Fruit fly (Drosophila melanogaster) whole organism, embryonic: ENCODE results near the gene Ankle2.

ENCODE experiments used
- Antp ChIP-seq: fragments of 200-800 bp; sonication (Bioruptor generic); optimal IDR thresholded peaks from 3 replicates; lab custom pipeline; 2016; ENCODE audit warnings: missing biosample characterization, missing genetic modification characterization
- Atf6 ChIP-seq: fragments of 200-800 bp; sonication (Bioruptor generic); IDR thresholded peaks from 2 replicates; pipeline ENCODE4 v1.3.6; 2022; ENCODE audit warnings: missing biosample characterization, missing genetic modification characterization
- B-H1 ChIP-seq: fragments of 200-800 bp; sonication (Bioruptor generic); IDR thresholded peaks from 3 replicates; pipeline ENCODE4 v1.3.6; 2022; ENCODE audit warnings: missing biosample characterization, missing genetic modification characterization
- BtbVII ChIP-seq: fragments of 200-800 bp; sonication (Bioruptor generic); optimal IDR thresholded peaks from 3 replicates; lab custom pipeline; 2017; ENCODE audit warnings: missing biosample characterization, mild to moderate bottlenecking, missing genetic modification characterization
- CG11504 ChIP-seq: fragments of 200-800 bp; sonication (Bioruptor generic); optimal IDR thresholded peaks from 3 replicates; lab custom pipeline; 2019; ENCODE audit warnings: missing biosample characterization, mild to moderate bottlenecking, missing genetic modification characterization, moderate library complexity
- CG11723 ChIP-seq: fragments of 200-800 bp; sonication (Bioruptor generic); optimal IDR thresholded peaks from 2 replicates; lab custom pipeline; 2017; ENCODE audit warnings: missing biosample characterization, mild to moderate bottlenecking, missing genetic modification characterization
- CG14667 ChIP-seq: fragments of 200-800 bp; sonication (Bioruptor generic); IDR thresholded peaks from 2 replicates; pipeline ENCODE4 v1.3.6; 2022; ENCODE audit warnings: missing biosample characterization, missing genetic modification characterization
- CG15514 ChIP-seq: fragments of 200-800 bp; sonication (Bioruptor generic); optimal IDR thresholded peaks from 3 replicates; lab custom pipeline; 2017; ENCODE audit warnings: missing biosample characterization, missing genetic modification characterization, mild to moderate bottlenecking, moderate library complexity, missing genetic modification reagents
- CG15696 ChIP-seq: fragments of 200-800 bp; sonication (Bioruptor generic); optimal IDR thresholded peaks from 2 replicates; lab custom pipeline; 2019; ENCODE audit warnings: missing biosample characterization, mild to moderate bottlenecking, missing genetic modification characterization, moderate library complexity
- CG16779 ChIP-seq: fragments of 200-800 bp; sonication (Bioruptor generic); IDR thresholded peaks from 2 replicates; pipeline ENCODE4 v1.3.6; 2022; ENCODE audit warnings: missing biosample characterization, missing genetic modification characterization
- CG17829 ChIP-seq: fragments of 200-800 bp; optimal IDR thresholded peaks from 2 replicates; lab custom pipeline; 2019; ENCODE audit warnings: missing biosample characterization, mild to moderate bottlenecking, missing genetic modification characterization, moderate library complexity
- CG2202 ChIP-seq: fragments of 200-800 bp; sonication (Bioruptor generic); optimal IDR thresholded peaks from 2 replicates; lab custom pipeline; 2018; ENCODE audit warnings: missing biosample characterization, mild to moderate bottlenecking, missing genetic modification characterization
- CG34422 ChIP-seq: fragments of 200-800 bp; sonication (Bioruptor generic); IDR thresholded peaks from 3 replicates; pipeline ENCODE4 v1.3.6; 2022; ENCODE audit warnings: missing biosample characterization, missing genetic modification characterization
- CG3847 ChIP-seq: fragments of 200-800 bp; sonication (Bioruptor generic); IDR thresholded peaks from 2 replicates; pipeline ENCODE4 v1.3.6; 2022; ENCODE audit warnings: missing biosample characterization, missing genetic modification characterization
- CG42726 ChIP-seq: fragments of 200-800 bp; sonication (Bioruptor generic); IDR thresholded peaks from 2 replicates; pipeline ENCODE4 v1.3.6; 2022; ENCODE audit warnings: missing biosample characterization, missing genetic modification characterization; ENCODE audit not compliant: partially characterized antibody
- CG6654 ChIP-seq: fragments of 200-800 bp; sonication (Bioruptor generic); optimal IDR thresholded peaks from 2 replicates; lab custom pipeline; 2017; ENCODE audit warnings: missing biosample characterization, mild to moderate bottlenecking, missing genetic modification characterization
- CG6813 ChIP-seq: fragments of 200-800 bp; sonication (Bioruptor generic); optimal IDR thresholded peaks from 2 replicates; lab custom pipeline; 2017; ENCODE audit warnings: missing biosample characterization, missing genetic modification characterization, mild to moderate bottlenecking, moderate library complexity, missing genetic modification reagents
- CG7839 ChIP-seq: fragments of 200-800 bp; sonication (Bioruptor generic); optimal IDR thresholded peaks from 3 replicates; lab custom pipeline; 2018; ENCODE audit warnings: missing biosample characterization, mild to moderate bottlenecking, missing genetic modification characterization, moderate library complexity
- Camta ChIP-seq: fragments of 200-800 bp; sonication (Bioruptor generic); optimal IDR thresholded peaks from 2 replicates; lab custom pipeline; 2016; ENCODE audit warnings: missing biosample characterization, missing genetic modification characterization
- D19A ChIP-seq: fragments of 200-800 bp; optimal IDR thresholded peaks from 3 replicates; lab custom pipeline; 2019; ENCODE audit warnings: missing biosample characterization, mild to moderate bottlenecking, missing genetic modification characterization, moderate library complexity
- Dfd ChIP-seq, 2 experiments: fragments of >200 bp; optimal IDR thresholded peaks; 2 replicates each; lab custom pipeline; 2017; ENCODE audit warnings: missing biosample characterization in 2 of 2, missing genetic modification characterization in 2 of 2
- Fer1 ChIP-seq: fragments of 200-800 bp; sonication (Bioruptor generic); optimal IDR thresholded peaks from 2 replicates; lab custom pipeline; 2017; ENCODE audit warnings: missing biosample characterization, mild to moderate bottlenecking, missing genetic modification characterization
- HmgD ChIP-seq: fragments of 200-800 bp; sonication (Bioruptor generic); optimal IDR thresholded peaks from 3 replicates; lab custom pipeline; 2016; ENCODE audit warnings: missing biosample characterization, missing genetic modification characterization
- Hr39 ChIP-seq: fragments of >200 bp; optimal IDR thresholded peaks from 2 replicates; lab custom pipeline; 2017
- Jarid2 ChIP-seq: fragments of 200-800 bp; sonication (Bioruptor generic); optimal IDR thresholded peaks from 3 replicates; lab custom pipeline; 2017; ENCODE audit warnings: mild to moderate bottlenecking, missing biosample characterization, missing genetic modification reagents, missing genetic modification characterization
- Oli ChIP-seq: fragments of 200-800 bp; sonication (Bioruptor generic); optimal IDR thresholded peaks from 2 replicates; lab custom pipeline; 2018; ENCODE audit warnings: missing biosample characterization, mild to moderate bottlenecking, missing genetic modification characterization, moderate library complexity
- Pdp1 ChIP-seq, 2 experiments: fragments of 200-800 bp; sonication (Bioruptor generic); optimal IDR thresholded peaks; 3 replicates each; lab custom pipeline; 2016; ENCODE audit warnings: missing biosample characterization in 2 of 2, missing genetic modification characterization in 2 of 2, mild to moderate bottlenecking in 1 of 2, moderate library complexity in 1 of 2
- Ptx1 ChIP-seq: fragments of 200-800 bp; sonication (Bioruptor generic); IDR thresholded peaks from 2 replicates; pipeline ENCODE4 v1.3.6; 2022; ENCODE audit warnings: missing biosample characterization, missing genetic modification characterization
- Sry-β ChIP-seq: fragments of 200-800 bp; sonication (Bioruptor generic); optimal IDR thresholded peaks from 2 replicates; lab custom pipeline; 2018; ENCODE audit warnings: missing biosample characterization, mild to moderate bottlenecking, missing genetic modification characterization, moderate library complexity
- Stat92E ChIP-seq, 3 experiments: fragments of >200 bp in 2 of 3; fragments of 200-800 bp in 1 of 3; sonication (Bioruptor generic) in 1 of 3; optimal IDR thresholded peaks; 2 replicates each; lab custom pipeline; 2017 to 2019; ENCODE audit warnings: missing biosample characterization in 3 of 3, missing genetic modification characterization in 3 of 3, mild to moderate bottlenecking in 1 of 3, moderate library complexity in 1 of 3
- Trl ChIP-seq, 3 experiments: fragments of >200 bp in 2 of 3; fragments of 200-800 bp in 1 of 3; sonication (Bioruptor generic) in 1 of 3; optimal IDR thresholded peaks; 2 replicates in 1 of 3; 3 replicates in 2 of 3; lab custom pipeline; 2016 to 2017; ENCODE audit warnings: missing biosample characterization in 1 of 3, missing genetic modification characterization in 1 of 3
- ac ChIP-seq: fragments of 200-800 bp; sonication (Bioruptor generic); optimal IDR thresholded peaks from 3 replicates; lab custom pipeline; 2017; ENCODE audit warnings: missing biosample characterization, mild to moderate bottlenecking, missing genetic modification characterization
- dati ChIP-seq: fragments of 200-800 bp; sonication (Bioruptor generic); IDR thresholded peaks from 2 replicates; pipeline ENCODE4 v1.3.6; 2022; ENCODE audit warnings: missing biosample characterization, missing genetic modification characterization
- ems ChIP-seq: fragments of 200-800 bp; sonication (Bioruptor generic); optimal IDR thresholded peaks from 3 replicates; lab custom pipeline; 2016; ENCODE audit warnings: missing biosample characterization, missing genetic modification characterization
- exex ChIP-seq: fragments of 200-800 bp; sonication (Bioruptor generic); optimal IDR thresholded peaks from 4 replicates; lab custom pipeline; 2018; ENCODE audit warnings: missing biosample characterization, mild to moderate bottlenecking, missing genetic modification characterization, moderate library complexity
- gsb ChIP-seq: fragments of 200-800 bp; sonication (Bioruptor generic); IDR thresholded peaks from 2 replicates; pipeline ENCODE4 v1.3.6; 2022; ENCODE audit warnings: missing biosample characterization, missing genetic modification characterization
- jing ChIP-seq: fragments of 200-800 bp; sonication (Bioruptor generic); optimal IDR thresholded peaks from 2 replicates; lab custom pipeline; 2018; ENCODE audit warnings: missing biosample characterization, mild to moderate bottlenecking, missing genetic modification characterization
- maf-S ChIP-seq: fragments of 200-800 bp; sonication (Bioruptor generic); optimal IDR thresholded peaks from 2 replicates; lab custom pipeline; 2016; ENCODE audit warnings: missing biosample characterization, missing genetic modification characterization
- mirr ChIP-seq: fragments of 200-800 bp; sonication (Bioruptor generic); optimal IDR thresholded peaks from 3 replicates; lab custom pipeline; 2018; ENCODE audit warnings: missing biosample characterization, mild to moderate bottlenecking, missing genetic modification characterization
- pb ChIP-seq: fragments of 200-800 bp; sonication (Bioruptor generic); optimal IDR thresholded peaks from 3 replicates; lab custom pipeline; 2016; ENCODE audit warnings: missing biosample characterization, missing genetic modification characterization
- phol ChIP-seq: fragments of 200-800 bp; sonication (Bioruptor generic); optimal IDR thresholded peaks from 3 replicates; lab custom pipeline; 2018; ENCODE audit warnings: missing biosample characterization, mild to moderate bottlenecking, missing genetic modification characterization, moderate library complexity
- pum ChIP-seq: fragments of 200-800 bp; sonication (Bioruptor generic); optimal IDR thresholded peaks from 2 replicates; lab custom pipeline; 2016; ENCODE audit warnings: missing biosample characterization, missing genetic modification characterization
- trem ChIP-seq: fragments of 200-800 bp; optimal IDR thresholded peaks from 3 replicates; lab custom pipeline; 2019; ENCODE audit warnings: missing biosample characterization, mild to moderate bottlenecking, missing genetic modification characterization, moderate library complexity
- ttk ChIP-seq: fragments of 200-800 bp; sonication (Bioruptor generic); IDR thresholded peaks from 2 replicates; pipeline ENCODE4 v2.1.2; 2022; ENCODE audit warnings: missing biosample characterization, missing genetic modification characterization
- usp ChIP-seq: fragments of >200 bp; optimal IDR thresholded peaks from 2 replicates; lab custom pipeline; 2017; ENCODE audit warnings: missing biosample characterization, missing genetic modification characterization
- zen ChIP-seq: fragments of 200-800 bp; sonication (Bioruptor generic); optimal IDR thresholded peaks from 3 replicates; lab custom pipeline; 2018; ENCODE audit warnings: missing biosample characterization, mild to moderate bottlenecking, missing genetic modification characterization, moderate library complexity

The Ankle2 gene

dm6 chrX:17581606-17582281, 2.7 kb upstream of the Ankle2 start (continued):
- TF ChIP-seq CG7839 (tag; lab: Kevin White, UChicago) (peak; percentile 45), pum (GFP tag; lab: Kevin White, UChicago) (no peak), usp (GFP tag; lab: Kevin White, UChicago) (no peak), CG15514 (GFP tag; lab: Kevin White, UChicago) (no peak), ems (GFP tag; lab: Kevin White, UChicago) (no peak), CG6813 (GFP tag; lab: Kevin White, UChicago) (peak; percentile 30), CG16779 (GFP tag; lab: Robert Waterston, UW) (no peak), HmgD (GFP tag; lab: Kevin White, UChicago) (no peak), CG3847 (GFP tag; lab: Robert Waterston, UW) (no peak), Ptx1 (GFP tag; lab: Robert Waterston, UW) (no peak), Stat92E (GFP tag; optimal IDR thresholded peaks at IDR 0.05; lab: Kevin White, UChicago) (no peak), CG11504 (tag; lab: Kevin White, UChicago) (peak; percentile 39), D19A (peak; percentile 33), ttk (GFP tag; lab: Robert Waterston, UW) (no peak), CG17829 (tag; lab: Kevin White, UChicago) (peak; percentile 33), trem (no peak), Sry-β (GFP tag; lab: Kevin White, UChicago) (no peak), CG34422 (GFP tag; lab: Robert Waterston, UW) (no peak), Atf6 (0 out of 2 replicates have a peak, but pooled peaks have one; percentile 10), Jarid2 (GFP tag; lab: Kevin White, UChicago) (no peak), B-H1 (GFP tag; lab: Robert Waterston, UW) (no peak), phol (tag; lab: Kevin White, UChicago) (peak; percentile 38), CG15696 (tag; lab: Kevin White, UChicago) (peak; percentile 18), Hr39 (lab: Kevin White, UChicago) (no peak), CG2202 (tag; lab: Kevin White, UChicago) (no peak), Dfd (GFP tag; optimal IDR thresholded peaks at IDR 0.05; lab: Kevin White, UChicago) (no peak), Oli (peak; percentile 48), dati (GFP tag; lab: Robert Waterston, UW) (no peak), BtbVII (GFP tag; lab: Kevin White, UChicago) (no peak), CG14667 (GFP tag; lab: Robert Waterston, UW) (no peak), gsb (no peak)

DNA sequence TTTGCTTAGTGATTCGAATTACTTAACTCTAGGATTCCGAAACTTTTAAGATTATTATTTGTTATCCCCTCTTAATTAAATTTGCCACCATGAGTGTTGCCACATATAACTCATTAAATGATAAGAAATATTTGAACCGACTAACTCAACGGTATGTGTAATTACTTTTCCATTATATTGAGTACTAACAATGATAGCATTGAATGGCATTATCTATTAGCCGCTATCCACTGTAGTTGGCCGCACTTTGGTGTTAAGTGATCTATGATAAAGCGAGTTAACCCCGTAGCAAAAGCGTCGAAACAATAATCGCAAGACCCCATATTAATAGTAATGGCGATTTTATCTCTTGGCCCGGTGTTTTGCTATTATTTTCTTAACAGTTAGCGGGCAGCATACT, 1.9 kb upstream of the Ankle2 start:
- TF ChIP-seq mirr (GFP tag; lab: Kevin White, UChicago) (peak; percentile 85), exex (tag; lab: Kevin White, UChicago) (peak; percentile 92), Trl (optimal IDR thresholded peaks at IDR 0.05; lab: Kevin White, UChicago) (no peak), Trl (GFP tag; optimal IDR thresholded peaks at IDR 0.05; lab: Kevin White, UChicago) (no peak)

- TF ChIP-seq pum (GFP tag; lab: Kevin White, UChicago) (no peak), Pdp1 (GFP tag; optimal IDR thresholded peaks at IDR 0.05; lab: Kevin White, UChicago) (no peak), pb (no peak), CG11723 (GFP tag; lab: Kevin White, UChicago) (no peak), zen (tag; lab: Kevin White, UChicago) (no peak), CG42726 (GFP tag; lab: Robert Waterston, UW) (0 out of 2 replicates have a peak, but pooled peaks have one; percentile 31), Fer1 (GFP tag; lab: Kevin White, UChicago) (peak; percentile 52), jing (GFP tag; lab: Kevin White, UChicago) (no peak), Antp (no peak), gsb (no peak), CG6654 (GFP tag; lab: Kevin White, UChicago) (no peak), Camta (GFP tag; lab: Kevin White, UChicago) (no peak), maf-S (GFP tag; lab: Kevin White, UChicago) (no peak), CG15514 (GFP tag; lab: Kevin White, UChicago) (no peak), ac (GFP tag; lab: Kevin White, UChicago) (no peak)
These were observed 888 bp upstream of the Ankle2 start, which contains the start of gene CG12991 for dm6 chrX:17579782-17580451. Gene CG12991 (plus strand): TSS chrX:17579861.
